Worm (Caenorhabditis elegans): Measurements from ENCODE around the gene T07A9.14.

DNA sequence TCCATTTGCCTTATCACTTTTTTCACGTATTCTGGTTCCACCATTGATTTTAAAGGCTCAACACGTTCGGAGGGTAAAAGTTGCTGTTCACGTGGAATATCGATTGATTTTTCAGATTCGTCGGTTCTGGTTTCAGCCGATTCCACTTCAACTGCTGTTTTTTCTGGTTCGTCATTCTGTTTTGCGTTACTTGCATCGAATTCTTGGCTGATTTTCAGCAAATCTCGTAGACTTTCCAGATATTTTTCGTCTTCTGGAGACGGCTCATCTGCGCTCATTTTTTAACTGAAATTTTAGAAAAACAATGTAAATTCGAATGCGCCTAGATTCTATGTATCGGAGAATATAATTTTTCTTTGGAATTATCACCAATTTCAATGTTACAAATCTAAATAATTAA lies 33.2 kb downstream of the T07A9.14 start, which contains the start of gene eri-1:
- TF ChIP-seq dao-5 (tag; optimal IDR thresholded peaks at IDR 0.05) (no peak), W03F9.2 (tag; optimal IDR thresholded peaks at IDR 0.05) (no peak), him-1 (tag; optimal IDR thresholded peaks at IDR 0.05) (no peak)

All from whole organism, L4/young adult.